Fruit fly (Drosophila melanogaster) Kc167 (cell line): ENCODE data around the gene eIF3d2.

ENCODE experiments used
- Sin3A ChIP-seq: fragments of >200 bp; optimal IDR thresholded peaks from 2 replicates; lab custom pipeline; 2018; ENCODE audit warnings: missing external identifiers
- h ChIP-seq: fragments of >200 bp; optimal IDR thresholded peaks from 3 replicates; lab custom pipeline; 2018; ENCODE audit warnings: missing external identifiers
- insv ChIP-seq: fragments of >200 bp; optimal IDR thresholded peaks from 3 replicates; lab custom pipeline; 2018; ENCODE audit warnings: missing external identifiers
- psq ChIP-seq: fragments of >200 bp; optimal IDR thresholded peaks from 2 replicates; lab custom pipeline; 2017; ENCODE audit warnings: missing external identifiers
- ttk ChIP-seq: sonication (Bioruptor generic); optimal IDR thresholded peaks from 2 replicates; lab custom pipeline; 2017; ENCODE audit warnings: missing external identifiers

DNA sequence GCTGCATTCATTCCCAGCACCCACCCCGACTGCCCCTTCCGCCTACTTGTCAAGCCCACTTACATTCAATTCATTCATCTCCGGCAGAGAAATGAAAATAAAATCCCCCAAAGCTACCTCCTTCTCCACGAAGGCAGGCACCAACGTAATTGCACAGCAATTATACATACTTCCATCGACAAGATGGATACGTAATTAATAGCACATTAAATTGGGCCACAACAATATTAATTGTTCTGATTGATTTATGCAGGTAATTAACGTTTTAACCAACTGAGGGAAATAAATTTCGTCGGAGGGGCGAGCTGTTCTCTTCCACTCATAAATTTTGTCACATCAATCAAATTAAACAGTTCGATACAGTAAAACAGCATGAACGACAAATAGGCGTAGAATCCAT lies 2.8 kb upstream of the eIF3d2 start, which contains the start of gene Adk1:
- TF ChIP-seq ttk (lab: Kevin White, UChicago): no peak
- no peak for TF ChIP-seq psq (lab: Kevin White, UChicago)
- TF ChIP-seq insv (lab: Kevin White, UChicago): no peak
- TF ChIP-seq h: no peak
- TF ChIP-seq Sin3A (lab: Kevin White, UChicago): no peak
